Worm (Caenorhabditis elegans): Measurements from ENCODE around the gene snf-6.

DNA sequence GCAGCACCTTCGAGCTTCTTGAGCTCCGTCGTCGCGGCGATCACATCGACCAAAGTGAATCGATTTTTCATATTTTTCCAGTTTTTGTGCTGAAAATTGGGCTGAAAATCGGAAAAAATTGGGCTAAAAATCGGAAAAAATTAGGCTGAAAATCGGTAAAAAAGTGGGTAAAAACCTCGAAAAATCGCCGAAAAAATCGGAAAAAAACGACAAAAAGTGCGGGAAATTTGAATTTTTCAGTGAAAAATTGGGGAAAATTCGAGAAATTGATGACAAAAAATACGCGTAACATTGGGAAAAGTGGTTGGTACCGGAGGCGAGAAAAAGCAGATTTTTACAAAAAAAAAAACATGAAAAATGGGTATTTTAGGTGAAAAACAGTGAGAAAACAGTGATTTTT lies 49.2 kb downstream of the snf-6 start, which contains the start of gene Y82E9BR.18:
- no peak for TF ChIP-seq T07F8.4 (tag; optimal IDR thresholded peaks at IDR 0.05)
- TF ChIP-seq dpff-1 (tag; optimal IDR thresholded peaks at IDR 0.05), result no peak
- no peak for TF ChIP-seq zfh-2 (GFP tag; conservative IDR thresholded peaks at IDR 0.05)
